Fruit fly (Drosophila melanogaster) whole organism: ENCODE data around the gene Prosalpha4.

ENCODE experiments used
- EcR ChIP-seq, 2 experiments: fragments of >200 bp; optimal IDR thresholded peaks; 2 replicates each; lab custom pipeline; 2017; ENCODE audit warnings: missing biosample characterization in 2 of 2, missing genetic modification characterization in 2 of 2, missing genetic modification reagents in 2 of 2
- pan ChIP-seq: fragments of >200 bp; optimal IDR thresholded peaks from 2 replicates; lab custom pipeline; 2017

DNA sequence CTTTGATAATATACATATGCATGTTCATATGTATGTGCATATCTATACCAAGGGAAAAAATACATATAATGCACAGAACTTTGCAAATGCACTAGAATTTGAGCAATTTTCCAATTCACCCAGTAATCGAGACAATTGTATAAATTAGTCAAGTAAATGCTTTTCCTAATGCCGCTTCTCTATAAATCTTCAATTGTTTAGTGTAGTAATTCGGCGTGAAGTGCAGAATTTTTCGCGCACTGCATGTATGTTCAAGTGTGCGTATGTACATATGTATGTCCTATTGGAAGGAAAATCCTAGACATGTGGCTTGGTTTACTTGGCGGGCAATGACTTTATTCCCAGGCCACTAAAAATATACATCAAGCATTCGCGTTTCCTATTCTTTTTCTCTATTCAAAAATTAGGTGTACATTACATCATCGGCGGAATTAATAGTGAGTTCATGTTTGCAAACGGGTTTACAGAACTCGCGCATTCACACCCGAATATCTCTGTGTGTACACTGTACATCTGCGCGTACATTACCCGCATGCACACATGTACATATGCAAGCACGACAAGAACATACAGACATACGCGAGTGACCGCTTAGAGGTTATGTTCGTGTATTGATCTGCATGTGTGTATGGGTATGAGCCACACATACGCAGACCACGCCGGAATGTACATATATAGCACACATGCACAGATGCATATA lies 42.9 kb downstream of the Prosalpha4 start:
- TF ChIP-seq EcR (GFP tag; optimal IDR thresholded peaks at IDR 0.05; lab: Kevin White, UChicago) (no peak), pan (no peak)
